Worm (Caenorhabditis elegans): Measurements from ENCODE around the gene irk-3.

- TF ChIP-seq zag-1 (tag; optimal IDR thresholded peaks at IDR 0.05) (no peak), unc-39 (tag; optimal IDR thresholded peaks at IDR 0.05) (no peak), egl-27 (tag; optimal IDR thresholded peaks at IDR 0.05) (no peak)
Observed at ce11 chrX:14316132-14316531, 54.1 kb downstream of the irk-3 start.

Measured in whole organism, L2 larva.